Fruit fly (Drosophila melanogaster): Measurements from ENCODE around the gene CG33230.

- TF ChIP-seq lola (GFP tag; optimal IDR thresholded peaks at IDR 0.05) (no peak), Dfd (GFP tag; optimal IDR thresholded peaks at IDR 0.05) (no peak), Hr83 (GFP tag; optimal IDR thresholded peaks at IDR 0.05; ENCODE audit: poor library complexity, severe bottlenecking) (peak; percentile 97), foxo (GFP tag; optimal IDR thresholded peaks at IDR 0.05) (peak in 1 of 2 experiments; percentile 91), dsf (GFP tag; optimal IDR thresholded peaks at IDR 0.05; ENCODE audit: borderline replicate concordance) (peak; percentile 53), CG9705 (GFP tag; optimal IDR thresholded peaks at IDR 0.05) (peak; percentile 94), psq (GFP tag; optimal IDR thresholded peaks at IDR 0.05) (peak; percentile 84), pan (optimal IDR thresholded peaks at IDR 0.05) (no peak), woc (GFP tag; optimal IDR thresholded peaks at IDR 0.05) (peak; percentile 32), Vsx2 (GFP tag; optimal IDR thresholded peaks at IDR 0.05; ENCODE audit: partially characterized antibody) (peak; percentile 93), Rel (GFP tag; optimal IDR thresholded peaks at IDR 0.05) (no peak), Rel (tag; optimal IDR thresholded peaks at IDR 0.05) (peak; percentile 70), GATAd (GFP tag; optimal IDR thresholded peaks at IDR 0.05) (peak; percentile 48), Dif (GFP tag; optimal IDR thresholded peaks at IDR 0.05; ENCODE audit: partially characterized antibody) (peak; percentile 59), Abd-B (GFP tag; optimal IDR thresholded peaks at IDR 0.05) (no peak)
These were observed 50.3 kb downstream of the CG33230 start, which contains the start of gene RpL23A for dm6 chr3L:1668504-1668903.

Data from whole organism, wandering third instar larva.